Worm (Caenorhabditis elegans) whole organism, L1 larva: Measurements from ENCODE around the gene twk-2.

Source experiments
- Y116A8C.19 ChIP-seq: sonication (generic microtip); optimal IDR thresholded peaks from 2 replicates; lab custom pipeline; 2016; ENCODE audit warnings: missing compliant biosample characterization, missing genetic modification characterization, borderline replicate concordance
- ama-1 ChIP-seq: fragments of 150-350 bp; optimal IDR thresholded peaks from 2 replicates; lab custom pipeline; 2014
- blmp-1 ChIP-seq: fragments of 150-350 bp; optimal IDR thresholded peaks from 2 replicates; lab custom pipeline; 2014; ENCODE audit warnings: missing biosample characterization, missing genetic modification characterization
- elt-3 ChIP-seq, 6 experiments: fragments of 150-350 bp in 1 of 6; sonication (generic microtip); optimal IDR thresholded peaks; 2 replicates each; lab custom pipeline; 2017 to 2018; ENCODE audit warnings: missing biosample characterization in 6 of 6, missing genetic modification characterization in 6 of 6, inconsistent platforms in 1 of 6
- fkh-10 ChIP-seq: sonication (generic microtip); optimal IDR thresholded peaks from 2 replicates; lab custom pipeline; 2017; ENCODE audit warnings: missing biosample characterization, missing genetic modification reagents, missing genetic modification characterization
- lin-39 ChIP-seq: fragments of 150-350 bp; optimal IDR thresholded peaks from 2 replicates; lab custom pipeline; 2014; ENCODE audit warnings: missing biosample characterization, missing genetic modification reagents, missing genetic modification characterization
- lsy-2 ChIP-seq, 2 experiments: fragments of 150-350 bp; optimal IDR thresholded peaks; 2 replicates each; lab custom pipeline; 2014; ENCODE audit warnings: missing biosample characterization in 2 of 2, missing genetic modification characterization in 2 of 2
- nhr-28 ChIP-seq: fragments of 150-350 bp; optimal IDR thresholded peaks from 2 replicates; lab custom pipeline; 2014; ENCODE audit warnings: missing biosample characterization, missing genetic modification characterization
- nhr-71 ChIP-seq: sonication (generic microtip); optimal IDR thresholded peaks from 2 replicates; lab custom pipeline; 2016; ENCODE audit warnings: mild to moderate bottlenecking, missing genetic modification characterization, moderate library complexity, missing compliant biosample characterization
- nhr-90 ChIP-seq: sonication (generic microtip); optimal IDR thresholded peaks from 2 replicates; lab custom pipeline; 2016; ENCODE audit warnings: mild to moderate bottlenecking, missing genetic modification characterization, missing compliant biosample characterization; ENCODE audit not compliant: poor library complexity
- pag-3 ChIP-seq: sonication (generic microtip); optimal IDR thresholded peaks from 2 replicates; lab custom pipeline; 2017; ENCODE audit warnings: missing genetic modification characterization, mild to moderate bottlenecking, missing compliant biosample characterization, antibody characterized with exemption, borderline replicate concordance; ENCODE audit not compliant: insufficient read depth
- pqm-1 ChIP-seq: sonication (generic microtip); optimal IDR thresholded peaks from 3 replicates; lab custom pipeline; 2017; ENCODE audit warnings: missing biosample characterization, missing genetic modification characterization
- skn-1 ChIP-seq: fragments of 150-350 bp; optimal IDR thresholded peaks from 2 replicates; lab custom pipeline; 2014; ENCODE audit warnings: missing biosample characterization, missing genetic modification characterization

- TF ChIP-seq ama-1 (lab: Kevin White, UChicago) (no peak), pag-3 (tag; lab: Kevin White, UChicago) (no peak), blmp-1 (tag; lab: Kevin White, UChicago) (no peak), fkh-10 (no peak), lin-39 (tag; lab: Kevin White, UChicago) (no peak), pqm-1 (tag; lab: Kevin White, UChicago) (no peak), nhr-90 (tag; lab: Kevin White, UChicago) (no peak), Y116A8C.19 (tag; lab: Kevin White, UChicago) (no peak), nhr-71 (tag; lab: Kevin White, UChicago) (no peak), nhr-28 (no peak), lsy-2 (tag; optimal IDR thresholded peaks at IDR 0.05; lab: Kevin White, UChicago) (no peak), skn-1 (tag; lab: Kevin White, UChicago) (no peak), elt-3 (tag; optimal IDR thresholded peaks at IDR 0.05; lab: Kevin White, UChicago) (no peak)
Measured at ce11 chrII:4489288-4489687, 36.3 kb upstream of the twk-2 start, which contains the start of gene T05C1.3.
